Worm (Caenorhabditis elegans) whole organism, L4/young adult: ENCODE data around the gene srh-265.

Source experiments
- W03F9.2 ChIP-seq: fragments of 150-350 bp; optimal IDR thresholded peaks from 2 replicates; lab custom pipeline; 2014; ENCODE audit warnings: missing biosample characterization, missing genetic modification characterization
- dao-5 ChIP-seq: sonication (generic microtip); optimal IDR thresholded peaks from 2 replicates; lab custom pipeline; 2016; ENCODE audit warnings: missing genotype, missing genetic modification characterization, moderate library complexity, missing compliant biosample characterization
- him-1 ChIP-seq: sonication (generic microtip); optimal IDR thresholded peaks from 2 replicates; lab custom pipeline; 2016; ENCODE audit warnings: missing genotype, missing genetic modification reagents, missing genetic modification characterization, missing compliant biosample characterization

srh-265 gene

DNA sequence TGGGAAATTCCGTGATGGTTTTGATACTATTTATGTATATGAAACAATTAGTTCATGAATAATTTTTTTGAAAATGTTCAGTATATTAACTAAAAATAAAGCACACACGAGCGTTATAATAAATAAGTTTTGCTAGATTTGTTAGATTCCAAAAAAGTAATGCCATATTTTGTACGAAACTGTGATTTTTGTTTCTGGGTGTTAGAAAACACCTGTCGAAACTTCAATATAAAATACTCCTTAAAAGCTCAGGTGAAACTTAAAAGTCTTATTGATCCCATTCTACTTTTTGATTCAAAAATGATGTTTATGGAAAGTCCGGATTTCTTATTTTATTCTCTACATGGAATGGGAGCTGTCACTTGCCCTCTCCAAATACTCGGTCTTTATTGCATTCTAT is at the start of gene srh-265:
Gene srh-265, plus strand, starts transcription at position 301 of the 400 bp plus-strand sequence.
- TF ChIP-seq dao-5 (tag; lab: Kevin White, UChicago) (no peak), W03F9.2 (tag; lab: Kevin White, UChicago) (no peak), him-1 (tag; lab: Kevin White, UChicago) (no peak)

DNA sequence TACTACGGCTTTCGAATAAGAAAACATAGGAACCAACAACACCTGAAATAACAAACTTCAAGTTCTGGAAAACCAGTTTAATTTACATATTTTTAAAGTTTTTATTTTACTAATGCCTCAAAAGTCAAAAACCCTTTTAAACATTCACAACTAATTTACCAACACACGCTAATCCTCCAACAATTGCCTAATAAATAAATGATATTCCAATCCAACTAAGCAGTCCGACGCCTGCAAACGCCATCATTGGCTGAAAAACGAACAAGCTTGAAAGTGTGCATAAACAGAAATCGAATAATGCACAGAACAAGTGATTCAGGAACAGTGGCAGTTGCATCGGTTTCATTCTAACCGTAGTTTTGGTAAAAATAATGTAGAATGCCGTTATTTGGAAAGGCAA is 48.3 kb upstream of the srh-265 start:
- no peak for TF ChIP-seq W03F9.2 (tag; lab: Kevin White, UChicago)
- no peak for TF ChIP-seq him-1 (tag; lab: Kevin White, UChicago)
- no peak for TF ChIP-seq dao-5 (tag; lab: Kevin White, UChicago)

DNA sequence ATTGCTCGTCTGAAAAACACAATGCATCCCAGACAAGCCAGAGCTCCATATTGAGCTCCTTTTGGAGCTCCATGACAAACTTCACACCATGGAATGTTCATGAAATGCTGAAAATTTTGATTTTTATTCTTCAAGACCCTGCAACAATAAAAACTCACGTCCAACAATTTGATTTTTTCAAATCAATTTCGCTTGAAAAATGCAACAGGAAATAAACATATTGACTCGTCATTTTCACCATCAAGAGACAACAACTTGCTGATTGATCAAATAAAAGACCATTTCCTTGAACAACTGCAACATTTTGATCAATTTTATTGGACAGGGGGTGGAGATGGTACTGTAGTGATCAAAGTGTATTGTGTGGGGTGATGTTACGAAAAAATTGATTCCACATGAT is 46.3 kb upstream of the srh-265 start, which contains the start of gene nhr-269:
Gene nhr-269, minus strand, starts transcription at position 101 of the 400 bp plus-strand sequence.
- TF ChIP-seq W03F9.2 (tag; lab: Kevin White, UChicago) (no peak), dao-5 (tag; lab: Kevin White, UChicago) (no peak), him-1 (tag; lab: Kevin White, UChicago) (no peak)

DNA sequence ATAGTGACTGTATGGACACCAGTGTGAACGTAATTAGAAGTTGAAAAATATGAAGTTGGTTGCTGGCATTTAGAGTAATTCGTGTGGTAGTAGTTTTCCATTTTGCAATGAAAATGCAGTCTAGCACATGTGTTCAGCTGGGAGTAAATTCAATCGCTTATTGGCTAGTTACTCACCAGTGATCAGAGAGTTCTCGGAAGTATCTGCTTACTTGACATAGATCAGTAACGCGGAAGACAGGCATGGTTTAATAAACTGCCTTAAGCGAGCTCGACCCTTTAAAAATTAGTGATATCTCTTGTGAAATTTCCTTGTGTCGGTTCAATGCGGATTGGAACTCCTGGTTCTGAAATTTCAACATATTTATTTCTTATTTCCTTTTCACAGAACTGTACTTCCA is 39.8 kb upstream of the srh-265 start, which contains the start of gene srh-52:
Gene srh-52, minus strand, starts transcription at position 101 of the 400 bp plus-strand sequence.
- TF ChIP-seq W03F9.2 (tag; lab: Kevin White, UChicago), result no peak

DNA sequence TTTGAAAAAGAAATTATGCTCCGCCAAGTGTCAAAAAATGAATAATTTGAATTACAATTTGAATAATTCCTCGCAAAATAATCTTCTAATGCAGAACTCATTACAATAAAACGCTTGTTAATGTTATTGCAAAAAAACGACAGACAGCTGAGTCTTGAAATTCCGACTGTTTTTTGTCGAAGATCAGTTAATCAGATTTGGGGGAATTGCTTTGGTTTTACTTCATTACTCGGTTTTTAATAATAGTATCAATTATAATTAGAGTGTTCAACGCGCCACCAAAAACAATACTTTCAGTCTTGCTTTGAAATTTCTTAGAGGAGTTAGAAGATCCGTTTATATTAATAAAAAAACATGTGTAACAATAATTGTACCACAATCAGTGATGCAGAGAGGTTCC is 38.1 kb upstream of the srh-265 start, which contains the start of gene srh-122:
Gene srh-122, minus strand, starts transcription at position 101 of the 400 bp plus-strand sequence.
- no peak for TF ChIP-seq dao-5 (tag; lab: Kevin White, UChicago)
- TF ChIP-seq him-1 (tag; lab: Kevin White, UChicago), result no peak
- no peak for TF ChIP-seq W03F9.2 (tag; lab: Kevin White, UChicago)

DNA sequence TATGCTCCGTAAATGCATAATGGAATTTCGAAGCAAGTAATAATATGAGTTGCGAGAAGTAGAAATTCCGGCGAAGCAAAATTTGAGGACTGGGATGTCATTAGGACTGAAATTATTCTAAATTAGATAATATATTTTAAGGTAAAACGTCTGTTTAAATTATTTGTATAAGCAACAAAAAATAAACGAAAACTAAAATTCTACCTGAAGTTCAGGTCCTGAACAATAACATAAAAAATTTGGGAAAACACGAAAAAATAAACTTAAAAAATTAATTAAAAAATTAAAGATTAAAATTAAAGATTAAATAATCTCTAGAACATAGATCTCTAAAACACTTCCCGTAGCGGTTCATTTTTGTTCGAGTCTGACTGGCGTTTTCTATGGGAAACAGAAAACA is 36.2 kb upstream of the srh-265 start, which contains the start of gene srh-251:
Gene srh-251, minus strand, starts transcription at position 101 of the 400 bp plus-strand sequence.
- TF ChIP-seq W03F9.2 (tag; lab: Kevin White, UChicago) (no peak), dao-5 (tag; lab: Kevin White, UChicago) (no peak), him-1 (tag; lab: Kevin White, UChicago) (no peak)

DNA sequence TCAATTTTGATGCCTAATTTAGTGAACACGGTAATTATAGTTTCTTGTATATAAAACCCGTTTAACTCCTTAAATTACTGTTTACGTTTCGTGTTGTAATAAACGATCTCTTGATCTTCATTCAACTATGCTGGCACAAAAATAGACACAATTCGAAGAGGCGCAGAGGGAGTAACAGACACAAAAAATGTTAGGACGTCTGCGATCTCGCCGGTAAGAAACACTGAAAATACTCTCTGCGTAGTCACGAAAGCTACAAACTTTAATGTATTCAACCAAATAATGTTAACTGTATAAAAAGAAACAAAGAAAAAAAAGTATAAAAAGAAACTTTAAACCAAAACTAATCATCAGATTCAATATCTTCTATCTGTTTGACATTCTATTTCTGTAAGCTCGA is 35.2 kb upstream of the srh-265 start, which contains the start of gene dhs-23:
Gene dhs-23, plus strand, starts transcription at position 363 of the 400 bp plus-strand sequence.
- TF ChIP-seq W03F9.2 (tag; lab: Kevin White, UChicago) (no peak), him-1 (tag; lab: Kevin White, UChicago) (no peak), dao-5 (tag; lab: Kevin White, UChicago) (no peak)

DNA sequence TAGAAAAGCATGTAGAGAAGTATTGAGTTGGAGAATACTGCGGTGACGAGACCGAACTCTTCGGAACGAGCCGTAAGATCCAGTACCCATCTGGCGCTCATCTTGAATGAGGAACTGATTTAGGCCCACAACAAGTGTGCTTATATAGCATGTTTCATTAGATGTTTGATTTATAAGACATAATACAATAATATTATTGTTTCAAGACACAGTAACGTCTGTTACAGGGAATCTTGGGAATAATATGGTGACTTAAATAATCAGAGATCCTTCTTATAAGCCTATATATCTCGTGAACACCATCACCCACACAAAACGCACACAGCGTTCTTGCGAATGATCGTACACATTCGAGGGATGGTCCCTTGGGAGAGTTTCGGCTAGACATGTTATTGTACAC is 32.3 kb upstream of the srh-265 start, which contains the start of gene str-88:
Gene str-88, minus strand, starts transcription at position 101 of the 400 bp plus-strand sequence.
- TF ChIP-seq dao-5 (tag; lab: Kevin White, UChicago) (no peak), W03F9.2 (tag; lab: Kevin White, UChicago) (no peak), him-1 (tag; lab: Kevin White, UChicago) (no peak)

DNA sequence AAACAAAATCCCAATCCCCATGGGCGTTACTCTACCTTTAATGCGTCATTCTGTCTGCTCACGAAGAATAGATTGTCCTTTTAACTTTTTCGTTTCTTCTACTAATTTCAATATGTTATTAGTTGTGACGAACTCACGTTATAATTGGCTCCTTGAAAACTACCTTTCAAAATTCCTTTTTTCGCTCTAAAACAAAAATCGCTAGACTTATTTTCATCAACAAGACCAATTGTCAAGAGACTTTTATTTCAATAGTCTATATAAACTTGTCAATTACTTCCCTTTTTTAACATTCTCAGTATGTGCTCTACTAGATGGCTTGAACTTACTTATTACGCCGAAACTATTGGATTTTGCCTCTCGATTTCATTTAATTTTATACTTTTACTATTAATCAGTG is 31.3 kb upstream of the srh-265 start, which contains the start of gene str-102:
Gene str-102, plus strand, starts transcription at position 301 of the 400 bp plus-strand sequence.
- TF ChIP-seq him-1 (tag; lab: Kevin White, UChicago) (no peak), dao-5 (tag; lab: Kevin White, UChicago) (no peak), W03F9.2 (tag; lab: Kevin White, UChicago) (no peak)

DNA sequence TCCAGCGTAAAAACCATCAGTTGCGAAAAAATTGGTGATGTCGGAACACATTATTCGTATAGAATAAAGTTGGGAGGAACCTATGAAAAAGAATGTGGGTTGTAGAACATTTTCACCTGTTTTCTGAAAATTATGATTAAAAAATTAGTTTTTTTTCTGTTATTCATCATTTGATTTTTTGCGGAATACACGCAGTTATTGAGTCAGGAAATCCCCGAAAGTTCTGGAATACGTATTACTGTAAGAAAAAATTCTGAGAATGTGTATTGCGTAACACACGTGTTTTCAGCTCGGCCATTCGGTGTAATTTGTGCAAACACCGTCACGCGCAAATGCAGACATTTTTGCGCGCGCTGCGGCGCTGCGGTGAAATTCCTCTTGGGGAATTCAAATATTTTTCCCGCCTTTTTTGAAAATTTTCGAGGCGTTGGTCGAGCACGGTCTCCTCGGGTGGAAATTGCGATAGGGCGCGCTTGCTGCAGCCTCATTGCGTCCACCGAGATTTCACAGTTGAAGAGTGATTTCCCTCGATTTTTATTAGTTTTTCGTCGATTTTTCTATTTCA is 27.1 kb upstream of the srh-265 start, which contains the start of gene srh-170:
Gene srh-170, minus strand, starts transcription at position 51 of the 565 bp plus-strand sequence.
- TF ChIP-seq W03F9.2 (tag; lab: Kevin White, UChicago) (no peak), him-1 (tag; lab: Kevin White, UChicago) (no peak)

DNA sequence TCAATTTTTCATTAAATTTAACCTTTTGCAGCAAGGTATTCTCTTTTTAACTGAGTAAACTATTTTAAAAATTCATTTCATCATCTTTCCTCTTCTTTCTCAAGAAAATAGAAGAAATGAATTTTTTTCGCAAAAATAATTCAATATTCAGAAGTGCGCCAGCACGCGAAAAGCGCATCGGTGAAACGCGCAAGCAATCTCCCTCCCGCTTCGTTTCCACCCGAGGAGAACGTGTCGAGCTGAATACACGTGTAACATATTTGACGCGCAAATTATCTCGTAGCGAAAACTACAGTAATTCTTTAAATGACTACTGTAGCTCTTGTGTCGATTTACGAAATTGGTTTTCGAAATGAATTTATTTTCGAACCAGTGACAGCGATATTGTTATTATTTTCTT is 24.0 kb upstream of the srh-265 start:
- TF ChIP-seq W03F9.2 (tag; lab: Kevin White, UChicago), result no peak
- TF ChIP-seq him-1 (tag; lab: Kevin White, UChicago), result no peak
- TF ChIP-seq dao-5 (tag; lab: Kevin White, UChicago), result no peak

DNA sequence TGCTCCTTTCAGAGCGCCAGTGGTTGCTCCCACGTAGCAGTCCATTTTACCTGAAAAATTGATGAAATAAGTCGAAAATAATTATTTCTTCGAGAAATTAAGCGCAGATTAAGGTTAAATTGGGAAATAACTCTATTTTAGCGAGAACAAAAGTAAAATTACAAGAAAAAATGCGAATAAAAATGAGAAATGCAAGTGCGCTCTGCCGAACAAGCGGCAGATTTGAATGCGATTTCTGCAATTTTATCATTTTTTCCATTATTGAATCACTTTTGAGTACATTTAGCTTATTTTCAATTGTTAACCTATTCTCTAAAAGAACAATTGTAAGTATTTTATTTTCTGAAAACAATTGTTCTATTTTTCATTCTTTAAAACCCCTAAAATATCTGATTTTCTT is 21.1 kb upstream of the srh-265 start, which contains the start of gene T06E6.1:
Gene T06E6.1, minus strand, starts transcription at position 56 of the 400 bp plus-strand sequence.
- no peak for TF ChIP-seq dao-5 (tag; lab: Kevin White, UChicago)
- no peak for TF ChIP-seq him-1 (tag; lab: Kevin White, UChicago)
- no peak for TF ChIP-seq W03F9.2 (tag; lab: Kevin White, UChicago)

DNA sequence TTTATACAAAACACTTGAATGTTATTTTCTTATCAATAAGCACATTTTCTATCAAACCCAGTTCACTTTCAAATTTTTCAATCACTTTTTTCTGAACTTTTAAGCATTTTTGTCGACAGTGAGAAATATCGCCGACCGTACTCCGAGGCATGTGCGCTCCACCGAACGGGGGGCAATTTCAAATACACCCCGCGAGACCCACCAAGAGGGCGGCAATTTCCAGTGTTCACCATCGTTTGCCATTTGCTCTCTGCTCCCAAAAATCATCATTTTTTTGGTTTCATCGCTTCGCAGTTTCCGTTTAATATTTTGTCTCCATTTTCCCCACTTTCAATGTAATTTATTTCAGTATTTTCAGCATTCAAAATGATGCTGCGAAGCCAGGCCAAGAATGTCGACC is 20.7 kb upstream of the srh-265 start, which contains the start of gene cyb-3:
Gene cyb-3, plus strand, starts transcription at position 350 of the 400 bp plus-strand sequence.
- TF ChIP-seq W03F9.2 (tag; lab: Kevin White, UChicago) (no peak), him-1 (tag; lab: Kevin White, UChicago) (no peak), dao-5 (tag; lab: Kevin White, UChicago) (no peak)

DNA sequence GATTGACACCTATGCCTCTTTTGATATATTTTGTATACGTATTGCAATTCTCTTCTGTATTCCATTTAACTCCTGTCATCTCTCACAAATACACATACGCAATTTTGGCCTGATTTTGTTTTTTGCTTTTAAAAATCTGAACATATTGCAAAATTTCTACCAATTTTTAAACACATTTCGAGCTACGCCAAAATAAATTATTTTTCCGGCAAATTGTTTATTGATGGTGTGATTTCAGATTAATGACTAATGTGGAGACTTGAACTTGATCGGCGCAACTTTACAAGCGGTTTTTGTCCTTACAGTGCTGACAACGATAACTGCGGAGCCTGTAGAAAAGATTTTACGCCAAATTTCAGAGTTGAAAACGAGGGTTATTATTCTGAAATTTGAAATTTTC is 18.9 kb upstream of the srh-265 start:
- TF ChIP-seq W03F9.2 (tag; lab: Kevin White, UChicago) (no peak), him-1 (tag; lab: Kevin White, UChicago) (no peak), dao-5 (tag; lab: Kevin White, UChicago) (no peak)
